Worm (Caenorhabditis elegans) whole organism, late embryonic: Measurements from ENCODE around the gene dcs-1.

ENCODE experiments used
- C38D4.7 ChIP-seq: fragments of 200-800 bp; sonication (Bioruptor generic); optimal IDR thresholded peaks from 2 replicates; lab custom pipeline; 2018; ENCODE audit warnings: mild to moderate bottlenecking, missing genetic modification characterization, moderate library complexity, missing compliant biosample characterization
- F13H6.1 ChIP-seq: sonication (generic microtip); optimal IDR thresholded peaks from 2 replicates; lab custom pipeline; 2016; ENCODE audit warnings: missing genetic modification characterization, missing compliant biosample characterization
- K02D7.2 ChIP-seq: sonication (generic microtip); optimal IDR thresholded peaks from 2 replicates; lab custom pipeline; 2017; ENCODE audit warnings: mild to moderate bottlenecking, missing genetic modification characterization, missing compliant biosample characterization
- K09A11.1 ChIP-seq: sonication (generic microtip); optimal IDR thresholded peaks from 2 replicates; lab custom pipeline; 2017; ENCODE audit warnings: antibody characterized with exemption, mild to moderate bottlenecking, missing genetic modification characterization, missing compliant biosample characterization; ENCODE audit not compliant: insufficient read depth
- ahr-1 ChIP-seq: sonication (generic microtip); optimal IDR thresholded peaks from 2 replicates; lab custom pipeline; 2016; ENCODE audit warnings: missing genetic modification characterization, missing compliant biosample characterization
- ceh-18 ChIP-seq: sonication (generic microtip); optimal IDR thresholded peaks from 2 replicates; lab custom pipeline; 2016; ENCODE audit warnings: missing genetic modification characterization, missing compliant biosample characterization
- ceh-19 ChIP-seq: fragments of 200-800 bp; sonication (Bioruptor generic); optimal IDR thresholded peaks from 2 replicates; lab custom pipeline; 2018; ENCODE audit warnings: mild to moderate bottlenecking, missing genetic modification characterization, missing compliant biosample characterization
- ceh-2 ChIP-seq: sonication (generic microtip); optimal IDR thresholded peaks from 2 replicates; lab custom pipeline; 2016; ENCODE audit warnings: missing genotype, missing genetic modification characterization, missing compliant biosample characterization
- ceh-30 ChIP-seq: fragments of 150-350 bp; optimal IDR thresholded peaks from 2 replicates; lab custom pipeline; 2014; ENCODE audit warnings: missing biosample characterization, missing genetic modification characterization
- ceh-31 ChIP-seq: sonication (generic microtip); optimal IDR thresholded peaks from 2 replicates; lab custom pipeline; 2016; ENCODE audit warnings: missing genetic modification characterization, missing compliant biosample characterization
- ceh-45 ChIP-seq: fragments of 200-800 bp; sonication (Bioruptor generic); IDR thresholded peaks from 2 replicates; pipeline ENCODE4 v1.3.6; 2022; ENCODE audit warnings: missing genetic modification reagents, missing genetic modification characterization, missing compliant biosample characterization
- ceh-48 ChIP-seq: sonication (generic microtip); optimal IDR thresholded peaks from 2 replicates; lab custom pipeline; 2016; ENCODE audit warnings: missing genetic modification characterization, inconsistent platforms, missing compliant biosample characterization
- ceh-6 ChIP-seq: fragments of 200-800 bp; sonication (Bioruptor generic); optimal IDR thresholded peaks from 2 replicates; lab custom pipeline; 2018; ENCODE audit warnings: mild to moderate bottlenecking, missing genetic modification characterization, missing compliant biosample characterization
- dmd-4 ChIP-seq: sonication (generic microtip); optimal IDR thresholded peaks from 2 replicates; lab custom pipeline; 2016; ENCODE audit warnings: borderline replicate concordance, missing genetic modification characterization, missing compliant biosample characterization
- elt-4 ChIP-seq: sonication (generic microtip); optimal IDR thresholded peaks from 2 replicates; lab custom pipeline; 2016; ENCODE audit warnings: missing genetic modification characterization, missing compliant biosample characterization
- ets-4 ChIP-seq: sonication (generic microtip); optimal IDR thresholded peaks from 2 replicates; lab custom pipeline; 2016; ENCODE audit warnings: missing genetic modification characterization, missing compliant biosample characterization
- eyg-1 ChIP-seq: sonication (generic microtip); optimal IDR thresholded peaks from 2 replicates; lab custom pipeline; 2016; ENCODE audit warnings: missing genotype, missing genetic modification characterization, missing compliant biosample characterization
- gmeb-2 ChIP-seq: sonication (generic microtip); optimal IDR thresholded peaks from 2 replicates; lab custom pipeline; 2016; ENCODE audit warnings: missing genetic modification characterization, inconsistent platforms, missing compliant biosample characterization
- hlh-13 ChIP-seq: fragments of 200-800 bp; sonication (Bioruptor generic); optimal IDR thresholded peaks from 2 replicates; lab custom pipeline; 2018; ENCODE audit warnings: mild to moderate bottlenecking, missing genetic modification characterization, missing compliant biosample characterization
- hlh-15 ChIP-seq: sonication (generic microtip); optimal IDR thresholded peaks from 2 replicates; lab custom pipeline; 2016; ENCODE audit warnings: missing genetic modification characterization, missing compliant biosample characterization
- hlh-30 ChIP-seq: sonication (generic microtip); optimal IDR thresholded peaks from 2 replicates; lab custom pipeline; 2017; ENCODE audit warnings: antibody characterized with exemption, missing genetic modification characterization, missing compliant biosample characterization; ENCODE audit not compliant: insufficient read depth
- hlh-8 ChIP-seq: sonication (generic microtip); optimal IDR thresholded peaks from 2 replicates; lab custom pipeline; 2016; ENCODE audit warnings: missing genotype, missing genetic modification characterization, missing compliant biosample characterization
- lim-6 ChIP-seq: sonication (generic microtip); optimal IDR thresholded peaks from 2 replicates; lab custom pipeline; 2016; ENCODE audit warnings: missing genetic modification characterization, missing compliant biosample characterization
- mec-3 ChIP-seq: sonication (generic microtip); optimal IDR thresholded peaks from 2 replicates; lab custom pipeline; 2016; ENCODE audit warnings: borderline replicate concordance, missing genetic modification characterization, missing compliant biosample characterization
- nhr-11 ChIP-seq: fragments of 150-350 bp; optimal IDR thresholded peaks from 2 replicates; lab custom pipeline; 2014; ENCODE audit warnings: missing biosample characterization, missing genetic modification characterization
- nhr-232 ChIP-seq: sonication (generic microtip); optimal IDR thresholded peaks from 2 replicates; lab custom pipeline; 2016; ENCODE audit warnings: missing genetic modification characterization, missing compliant biosample characterization
- pha-4 ChIP-seq: fragments of 150-350 bp; optimal IDR thresholded peaks from 2 replicates; lab custom pipeline; 2018; ENCODE audit warnings: missing biosample characterization, missing genetic modification reagents, missing genetic modification characterization
- pqm-1 ChIP-seq: sonication (generic microtip); optimal IDR thresholded peaks from 2 replicates; lab custom pipeline; 2016; ENCODE audit warnings: missing genetic modification characterization, missing compliant biosample characterization
- ref-2 ChIP-seq: sonication (generic microtip); optimal IDR thresholded peaks from 2 replicates; lab custom pipeline; 2016; ENCODE audit warnings: missing genetic modification characterization, missing compliant biosample characterization
- rnt-1 ChIP-seq: sonication (generic microtip); optimal IDR thresholded peaks from 2 replicates; lab custom pipeline; 2016; ENCODE audit warnings: missing genetic modification characterization, missing compliant biosample characterization
- sdc-2 ChIP-seq: sonication (generic microtip); optimal IDR thresholded peaks from 2 replicates; lab custom pipeline; 2016; ENCODE audit warnings: missing genotype, missing genetic modification characterization, missing compliant biosample characterization
- sox-2 ChIP-seq: fragments of 200-800 bp; sonication (Bioruptor generic); IDR thresholded peaks from 2 replicates; pipeline ENCODE4 v1.3.6; 2022; ENCODE audit warnings: missing genetic modification reagents, missing genetic modification characterization, missing compliant biosample characterization
- sox-4 ChIP-seq: sonication (generic microtip); optimal IDR thresholded peaks from 2 replicates; lab custom pipeline; 2017; ENCODE audit warnings: mild to moderate bottlenecking, missing genetic modification characterization, inconsistent platforms, missing compliant biosample characterization
- tbx-2 ChIP-seq: sonication (generic microtip); optimal IDR thresholded peaks from 2 replicates; lab custom pipeline; 2016; ENCODE audit warnings: missing genetic modification characterization, missing compliant biosample characterization
- tbx-7 ChIP-seq: sonication (generic microtip); optimal IDR thresholded peaks from 2 replicates; lab custom pipeline; 2016; ENCODE audit warnings: missing genotype, missing genetic modification characterization, missing compliant biosample characterization
- ttx-3 ChIP-seq: sonication (generic microtip); optimal IDR thresholded peaks from 2 replicates; lab custom pipeline; 2016; ENCODE audit warnings: missing genetic modification reagents, missing genetic modification characterization, missing compliant biosample characterization
- unc-55 ChIP-seq: sonication (generic microtip); optimal IDR thresholded peaks from 2 replicates; lab custom pipeline; 2017; ENCODE audit warnings: missing biosample characterization, missing genetic modification reagents, missing genetic modification characterization
- unc-86 ChIP-seq: sonication (generic microtip); optimal IDR thresholded peaks from 2 replicates; lab custom pipeline; 2016; ENCODE audit warnings: missing genetic modification characterization, missing compliant biosample characterization

Gene dcs-1

DNA sequence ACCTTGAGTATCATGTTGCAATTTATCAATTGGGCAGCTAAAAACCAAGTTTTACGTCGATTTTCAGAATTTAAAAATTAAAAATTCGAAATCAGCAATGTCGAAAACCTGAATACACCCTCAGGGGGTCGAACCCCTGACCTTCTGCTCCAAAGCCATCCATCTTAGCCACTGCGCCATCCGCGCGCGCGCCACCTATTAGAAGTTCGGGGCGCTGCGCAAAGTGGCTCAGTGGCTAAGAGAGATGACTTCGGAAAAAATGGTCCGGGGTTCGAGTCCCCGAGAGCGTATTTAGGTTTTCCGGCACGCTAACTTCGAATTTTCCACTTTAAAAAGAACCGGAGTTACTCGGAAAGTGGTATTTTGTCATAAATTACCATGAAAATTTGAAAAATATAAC lies 33.9 kb upstream of the dcs-1 start:
- TF ChIP-seq K02D7.2 (tag; lab: Kevin White, UChicago) (no peak), eyg-1 (tag; lab: Kevin White, UChicago) (no peak), tbx-7 (tag; lab: Kevin White, UChicago) (no peak), rnt-1 (tag; lab: Kevin White, UChicago) (no peak), K09A11.1 (tag; lab: Kevin White, UChicago) (no peak), F13H6.1 (tag; lab: Kevin White, UChicago) (no peak), dmd-4 (tag; lab: Kevin White, UChicago) (no peak), pha-4 (no peak)

DNA sequence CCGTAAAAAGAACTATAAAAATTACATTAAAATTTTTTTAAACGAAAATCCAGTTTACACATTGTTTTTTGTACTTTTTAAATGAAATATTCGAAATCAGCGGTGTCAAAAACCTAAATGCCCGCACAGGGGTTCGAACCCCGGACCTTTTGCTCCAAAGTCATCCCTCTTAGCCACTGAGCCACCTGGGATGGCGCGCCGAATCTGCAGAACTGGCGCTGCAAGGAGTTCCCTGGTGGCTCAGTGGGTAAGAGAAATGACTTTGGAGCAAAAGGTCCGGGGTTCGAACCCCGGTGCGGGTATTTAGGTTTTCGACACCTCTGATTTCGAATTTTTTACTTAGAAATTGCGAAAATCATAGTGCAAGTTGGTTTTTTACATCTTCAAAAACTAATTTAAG lies 33.1 kb upstream of the dcs-1 start:
- TF ChIP-seq hlh-15 (tag; lab: Kevin White, UChicago) (no peak), lim-6 (no peak), C38D4.7 (no peak), hlh-8 (no peak), sox-4 (tag; lab: Kevin White, UChicago) (no peak), hlh-30 (tag; lab: Kevin White, UChicago) (no peak), ref-2 (no peak), ceh-30 (tag; lab: Kevin White, UChicago) (no peak), ceh-6 (GFP tag; lab: Kevin White, UChicago) (no peak), ceh-2 (tag; lab: Kevin White, UChicago) (no peak), nhr-11 (tag; lab: Kevin White, UChicago) (no peak), tbx-7 (tag; lab: Kevin White, UChicago) (no peak), ceh-19 (no peak), rnt-1 (tag; lab: Kevin White, UChicago) (no peak), ceh-45 (GFP tag; lab: Robert Waterston, UW) (no peak), ceh-48 (tag; lab: Kevin White, UChicago) (no peak), ceh-18 (tag; lab: Kevin White, UChicago) (no peak), mec-3 (tag; lab: Kevin White, UChicago) (no peak), elt-4 (no peak)

DNA sequence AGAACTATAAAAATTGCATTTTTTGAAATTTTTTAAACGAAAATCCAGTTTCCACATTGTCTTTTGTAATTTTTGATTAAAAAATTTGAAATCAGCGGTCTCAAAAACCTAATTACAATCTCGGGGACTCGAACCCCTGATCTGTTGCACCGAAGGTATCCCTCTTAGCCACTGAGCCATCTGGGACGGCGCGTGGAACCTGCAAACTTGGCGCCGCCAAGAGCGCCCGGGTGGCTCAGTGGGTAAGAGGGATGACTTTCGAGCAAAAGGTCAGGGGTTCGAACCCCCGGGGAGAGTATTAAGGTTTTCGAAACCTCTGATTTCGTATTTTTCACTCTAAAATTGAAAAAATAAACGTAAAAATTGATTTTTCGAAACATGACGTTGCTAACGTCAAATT lies 32.5 kb upstream of the dcs-1 start:
- TF ChIP-seq tbx-7 (tag; lab: Kevin White, UChicago) (no peak), ceh-6 (GFP tag; lab: Kevin White, UChicago) (no peak), sox-2 (GFP tag; lab: Robert Waterston, UW) (no peak), K09A11.1 (tag; lab: Kevin White, UChicago) (no peak), ceh-31 (tag; lab: Kevin White, UChicago) (no peak), ets-4 (tag; lab: Kevin White, UChicago) (no peak), pqm-1 (tag; lab: Kevin White, UChicago) (no peak), hlh-30 (tag; lab: Kevin White, UChicago) (no peak)

DNA sequence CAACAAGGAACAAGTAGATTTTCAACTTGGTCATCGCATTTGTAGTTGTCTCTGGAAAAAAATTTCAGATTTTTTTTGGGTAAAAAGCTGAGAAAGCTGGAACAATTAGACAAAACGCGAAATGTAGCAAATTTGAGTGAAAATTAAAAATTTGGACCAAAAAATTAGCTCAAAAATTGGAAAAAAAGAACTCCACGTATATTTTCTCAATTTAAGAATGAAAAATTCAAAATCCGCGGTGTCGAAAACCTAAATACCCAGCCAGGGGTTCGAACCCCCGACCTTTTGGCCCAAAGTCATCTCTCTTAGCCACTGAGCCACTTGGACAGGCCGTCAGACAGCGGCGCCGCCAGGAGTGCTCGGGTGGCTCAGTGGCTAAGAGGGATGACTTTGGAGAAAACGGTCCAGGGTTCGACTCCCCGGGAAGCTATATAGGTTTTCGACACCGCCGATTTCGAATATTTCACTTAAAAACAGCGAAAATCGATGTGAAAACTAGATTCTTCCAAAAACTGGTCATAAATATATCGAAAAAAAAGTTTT lies 30.2 kb upstream of the dcs-1 start, which contains the start of gene ncx-1:
Gene ncx-1 (minus strand): TSS at position 51 of the 543 bp plus-strand sequence.
- TF ChIP-seq F13H6.1 (tag; lab: Kevin White, UChicago) = no peak
- no peak for TF ChIP-seq ceh-48 (tag; lab: Kevin White, UChicago)
- TF ChIP-seq unc-86 (tag; lab: Kevin White, UChicago) = no peak
- TF ChIP-seq hlh-15 (tag; lab: Kevin White, UChicago) = no peak
- TF ChIP-seq, all 69 proteins: peak for 0

DNA sequence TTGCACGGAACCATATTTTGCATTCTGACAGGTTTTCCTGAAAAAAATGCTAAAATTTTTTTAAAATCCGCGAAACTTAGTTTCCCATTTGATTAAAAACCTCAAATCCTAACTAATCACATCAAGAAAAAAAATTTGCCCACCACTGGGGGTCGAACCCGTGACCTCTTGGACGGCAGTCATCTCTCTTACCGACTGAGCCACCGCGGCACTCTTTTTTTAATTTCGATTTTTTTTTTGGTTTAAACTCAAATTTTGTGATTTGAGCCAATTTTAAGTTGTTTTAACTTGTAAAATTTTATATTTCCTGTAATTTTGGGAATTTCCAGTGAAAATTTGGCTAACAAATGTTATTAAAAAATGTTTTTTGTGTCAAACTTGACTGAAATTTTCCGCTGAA lies 29.2 kb upstream of the dcs-1 start:
- no peak for TF ChIP-seq ahr-1
- no peak for TF ChIP-seq hlh-15 (tag; lab: Kevin White, UChicago)
- no peak for TF ChIP-seq ttx-3 (tag; lab: Kevin White, UChicago)
- TF ChIP-seq nhr-232 (tag; lab: Kevin White, UChicago) = no peak
- no peak for TF ChIP-seq tbx-2 (tag; lab: Kevin White, UChicago)
- no peak for TF ChIP-seq hlh-13 (GFP tag; lab: Kevin White, UChicago)
- TF ChIP-seq sdc-2 = no peak
- TF ChIP-seq gmeb-2 (tag; lab: Kevin White, UChicago) = no peak
- no peak for TF ChIP-seq tbx-7 (tag; lab: Kevin White, UChicago)
- no peak for TF ChIP-seq unc-55 (GFP tag; lab: Kevin White, UChicago)
- no peak for TF ChIP-seq eyg-1 (tag; lab: Kevin White, UChicago)
- no peak for TF ChIP-seq ceh-31 (tag; lab: Kevin White, UChicago)
- TF ChIP-seq ceh-18 (tag; lab: Kevin White, UChicago) = no peak
- TF ChIP-seq ceh-2 (tag; lab: Kevin White, UChicago) = no peak
